Worm (Caenorhabditis elegans): Measurements from ENCODE around the gene srw-133.

srw-133 gene

DNA sequence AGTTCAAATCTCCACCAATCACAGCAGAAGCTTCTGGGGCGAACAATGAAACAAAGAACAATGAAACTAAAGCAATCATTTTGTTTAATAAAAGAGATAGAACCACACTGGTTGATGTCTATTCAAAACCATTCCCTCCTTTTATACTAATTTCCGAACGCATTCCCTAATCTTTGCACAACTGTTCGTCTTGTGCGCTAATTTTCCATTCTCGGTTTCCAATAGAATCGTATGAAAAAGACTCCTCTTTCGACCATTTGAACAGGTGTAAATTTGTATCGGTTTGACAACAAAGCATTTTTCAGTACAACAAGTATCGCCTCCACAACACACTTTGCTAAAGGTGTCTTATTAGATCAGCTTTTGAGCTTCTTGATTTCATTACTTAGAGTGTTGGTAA is 1.5 kb upstream of the srw-133 start, which contains the start of gene T05B4.8:
Gene T05B4.8, minus strand, starts transcription at position 101 of the 400 bp plus-strand sequence.
- TF ChIP-seq unc-62 (GFP tag; optimal IDR thresholded peaks at IDR 0.05): no peak

DNA sequence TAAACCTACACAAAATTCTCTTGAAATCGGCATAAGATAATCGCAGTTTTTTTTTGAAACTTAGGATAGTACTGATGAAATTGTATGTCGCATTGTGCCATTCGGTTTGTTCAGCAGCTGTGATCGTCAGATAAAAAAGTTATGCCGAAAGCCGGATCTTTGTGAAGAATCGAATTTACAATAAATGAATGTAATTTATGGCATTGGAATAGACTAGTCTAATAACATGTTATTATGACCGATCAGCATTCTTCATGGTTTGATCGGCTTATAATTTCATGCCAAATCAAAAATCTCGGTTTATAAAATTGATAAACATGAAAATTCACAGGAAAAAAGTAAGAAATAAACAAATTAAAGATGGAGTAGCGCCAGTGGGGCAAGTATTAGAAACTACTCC is 2.0 kb downstream of the srw-133 start, which contains the start of gene srw-134:
Gene srw-134, minus strand, starts transcription at position 101 of the 400 bp plus-strand sequence.
- TF ChIP-seq unc-62 (GFP tag; optimal IDR thresholded peaks at IDR 0.05): no peak

DNA sequence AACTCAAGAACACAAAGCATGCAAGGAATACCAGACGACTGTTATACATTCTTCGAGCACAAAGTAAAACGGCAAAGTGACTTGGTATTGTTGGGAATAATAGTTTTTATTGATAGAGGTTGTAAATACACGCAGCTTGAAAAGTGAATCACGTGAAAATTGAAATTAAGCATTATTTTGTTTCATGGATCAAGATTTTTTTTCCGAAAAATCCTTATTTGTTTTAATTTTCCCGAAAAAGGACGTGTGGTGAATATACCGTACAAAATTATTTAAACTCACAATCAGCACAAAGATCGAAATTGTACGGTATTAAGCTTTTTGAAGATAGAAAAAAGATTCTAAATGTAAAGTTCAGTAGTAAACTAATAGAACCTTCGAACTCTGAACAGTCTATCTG is 4.7 kb downstream of the srw-133 start, which contains the start of gene clc-18:
Gene clc-18, minus strand, starts transcription at position 101 of the 400 bp plus-strand sequence.
- TF ChIP-seq unc-62 (GFP tag; optimal IDR thresholded peaks at IDR 0.05): no peak

DNA sequence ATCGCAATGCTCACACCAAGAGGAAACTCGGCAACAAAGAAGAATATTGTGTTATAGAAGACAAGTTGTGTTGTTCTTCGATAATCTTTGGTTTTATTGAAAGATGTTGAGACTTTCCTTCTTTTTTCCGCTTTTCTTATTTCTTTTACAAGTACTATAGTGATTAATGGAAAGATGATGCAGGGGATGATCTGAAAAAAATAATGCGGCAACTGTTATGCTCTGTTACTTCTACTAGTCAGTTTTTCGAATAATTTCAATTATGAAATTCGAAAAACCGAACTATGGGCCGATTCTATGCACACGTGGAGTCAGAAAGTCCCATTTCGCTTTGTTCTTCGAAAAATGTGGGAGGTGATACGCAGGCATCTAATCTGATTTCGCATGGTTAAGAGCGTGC is 7.8 kb downstream of the srw-133 start:
- TF ChIP-seq unc-62 (GFP tag; optimal IDR thresholded peaks at IDR 0.05): no peak

DNA sequence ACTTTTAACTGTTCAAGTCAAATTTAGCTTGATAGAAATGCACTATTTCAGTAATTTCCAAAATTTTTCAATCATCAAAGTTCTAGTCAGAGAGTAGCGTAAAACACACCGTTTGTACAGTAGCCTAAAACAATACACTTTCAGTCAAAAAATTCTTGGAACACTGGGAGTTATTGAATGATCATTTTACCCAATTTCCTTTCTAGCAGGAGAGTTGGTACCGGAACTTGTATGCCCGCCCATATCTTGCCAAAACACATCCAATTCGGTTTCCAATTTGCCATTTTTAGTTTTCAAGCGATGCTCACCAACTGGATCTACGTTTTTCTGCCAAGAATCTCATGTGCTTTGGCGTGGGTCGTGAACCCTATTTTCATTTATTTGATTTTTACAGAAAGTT is 10.2 kb downstream of the srw-133 start, which contains the start of gene srj-39:
Gene srj-39, plus strand, starts transcription at position 301 of the 400 bp plus-strand sequence.
- no peak for TF ChIP-seq unc-62 (GFP tag; optimal IDR thresholded peaks at IDR 0.05)

DNA sequence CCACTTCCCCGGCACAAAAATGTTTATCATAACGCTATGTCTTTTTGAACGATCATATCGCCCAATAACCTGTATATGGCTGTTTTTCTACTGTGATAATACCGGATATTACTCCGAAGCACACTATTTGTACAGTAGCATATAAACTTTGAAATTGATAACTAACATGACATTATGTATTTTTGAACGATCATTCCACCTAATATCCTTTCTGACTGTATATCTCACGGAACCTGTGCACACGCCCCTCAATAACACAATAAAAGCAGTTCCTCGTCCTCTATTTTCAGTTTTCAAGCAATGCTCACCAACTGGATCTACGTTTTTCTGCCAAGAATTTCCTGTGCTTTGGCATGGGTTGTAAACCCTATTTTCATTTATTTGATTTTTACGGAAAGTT is 13.0 kb downstream of the srw-133 start, which contains the start of gene srj-40:
Gene srj-40, plus strand, starts transcription at position 301 of the 400 bp plus-strand sequence.
- TF ChIP-seq unc-62 (GFP tag; optimal IDR thresholded peaks at IDR 0.05): no peak

DNA sequence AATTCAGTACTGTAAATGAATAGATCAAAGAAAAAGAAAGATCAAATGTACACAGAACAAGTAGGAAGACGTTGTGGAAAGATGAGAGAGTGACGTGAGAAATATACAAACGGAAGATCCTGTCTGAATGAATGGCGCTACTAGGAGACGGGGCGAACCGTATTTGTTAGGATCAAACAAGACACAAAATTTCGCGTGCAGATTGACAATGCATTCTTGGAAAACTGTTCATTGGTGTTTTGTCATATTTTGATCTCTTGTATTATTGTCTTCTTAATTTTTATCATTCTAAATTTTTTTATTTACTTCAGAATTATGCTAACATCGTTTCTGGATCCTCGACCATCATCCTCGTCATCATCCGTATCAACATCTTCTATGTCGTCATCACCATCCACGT is 19.8 kb downstream of the srw-133 start, which contains the start of gene nhr-181:
Gene nhr-181, plus strand, starts transcription at position 301 of the 400 bp plus-strand sequence.
- TF ChIP-seq unc-62 (GFP tag; optimal IDR thresholded peaks at IDR 0.05): no peak

DNA sequence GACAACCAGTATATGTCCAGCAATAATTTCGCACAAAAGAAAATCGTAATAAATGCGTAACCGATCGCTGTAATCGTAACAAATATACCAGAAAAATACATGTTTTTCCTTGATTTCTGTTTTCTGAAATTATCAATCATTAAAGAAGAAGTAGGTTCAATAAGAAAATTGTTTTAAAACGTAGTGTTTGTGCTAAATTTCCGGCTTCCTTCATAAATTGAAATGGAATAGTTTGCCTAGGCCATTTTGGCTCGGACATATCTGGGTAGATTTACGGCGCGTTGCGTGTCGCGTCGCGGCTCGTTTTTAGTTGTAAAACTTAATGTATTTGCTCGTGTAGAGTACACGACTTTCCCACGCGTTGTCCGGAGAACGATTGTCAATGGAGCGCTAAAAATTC is 31.6 kb downstream of the srw-133 start, which contains the start of gene F38H12.5:
Gene F38H12.5, minus strand, starts transcription at position 101 of the 400 bp plus-strand sequence.
- no peak for TF ChIP-seq unc-62 (GFP tag; optimal IDR thresholded peaks at IDR 0.05)

DNA sequence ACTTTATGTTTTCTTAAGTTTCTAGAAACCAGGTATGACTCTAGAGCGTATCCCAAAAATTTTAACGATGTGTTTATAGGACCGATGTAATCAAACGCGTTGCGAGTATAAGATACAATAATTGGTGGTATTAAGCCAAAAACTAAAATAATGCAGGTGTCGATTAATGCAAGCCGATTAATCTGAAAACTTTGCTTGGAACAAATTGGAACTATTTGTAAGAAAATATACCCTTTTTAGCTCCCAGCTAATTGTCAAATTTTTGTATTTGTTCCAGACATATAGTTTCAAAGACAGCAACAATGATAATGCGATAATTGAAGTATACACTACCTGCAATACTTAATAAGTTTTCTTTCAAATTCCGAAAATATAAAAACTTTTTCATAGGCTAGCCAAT is 33.2 kb downstream of the srw-133 start, which contains the start of gene srh-211:
Gene srh-211, minus strand, starts transcription at position 101 of the 400 bp plus-strand sequence.
- no peak for TF ChIP-seq unc-62 (GFP tag; optimal IDR thresholded peaks at IDR 0.05)

DNA sequence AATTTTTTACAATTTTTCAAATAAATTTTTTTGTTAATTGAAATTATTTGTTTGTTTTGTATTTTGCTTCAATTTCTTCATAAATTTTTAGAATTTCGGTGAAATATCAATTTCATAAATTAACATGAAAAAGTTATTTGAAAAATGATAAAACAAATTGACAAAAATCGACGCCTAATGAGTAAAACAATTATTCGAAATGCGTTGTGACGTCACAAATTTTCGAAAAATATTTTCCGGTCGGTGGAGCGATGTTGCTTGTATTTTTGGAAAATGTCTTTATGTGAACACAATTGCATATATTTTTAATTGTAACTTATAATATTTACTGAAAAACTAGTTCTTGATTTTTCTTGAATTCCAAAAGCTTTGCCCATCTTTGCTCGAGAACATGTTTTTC is 34.0 kb downstream of the srw-133 start:
- no peak for TF ChIP-seq unc-62 (GFP tag; optimal IDR thresholded peaks at IDR 0.05)

DNA sequence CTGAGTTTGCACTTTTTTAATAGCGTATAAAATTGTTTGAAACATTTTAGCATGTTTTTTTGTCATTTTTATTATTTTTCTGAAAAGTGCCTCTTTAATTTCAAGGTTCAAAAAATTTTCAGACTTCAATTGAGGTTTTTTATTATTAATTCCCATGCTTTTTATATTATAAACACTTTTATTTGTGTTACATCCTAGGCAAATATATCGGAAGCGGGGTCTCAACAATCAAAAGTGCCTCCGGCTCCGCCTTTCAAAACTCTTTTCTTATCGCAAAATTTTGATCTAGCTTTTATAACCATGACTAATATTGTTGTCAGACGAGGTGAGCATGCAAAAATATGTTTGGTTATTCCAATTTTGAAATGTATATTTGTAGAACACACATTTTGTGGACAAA is 41.1 kb downstream of the srw-133 start, which contains the start of gene otpl-2:
Gene otpl-2, plus strand, starts transcription at position 301 of the 400 bp plus-strand sequence.
- no peak for TF ChIP-seq unc-62 (GFP tag; optimal IDR thresholded peaks at IDR 0.05)

All from whole organism, dauer.